Fruit fly (Drosophila melanogaster) whole organism, embryonic: ENCODE results near the gene CG7810.

ENCODE experiments used
- BtbVII ChIP-seq: fragments of 200-800 bp; sonication (Bioruptor generic); optimal IDR thresholded peaks from 3 replicates; lab custom pipeline; 2017; ENCODE audit warnings: missing biosample characterization, mild to moderate bottlenecking, missing genetic modification characterization
- CG10654 ChIP-seq: fragments of 200-800 bp; sonication (Bioruptor generic); optimal IDR thresholded peaks from 2 replicates; lab custom pipeline; 2016; ENCODE audit warnings: missing biosample characterization, missing genetic modification characterization
- CG11085 ChIP-seq: fragments of 200-800 bp; sonication (Bioruptor generic); IDR thresholded peaks from 2 replicates; pipeline ENCODE4 v1.3.6; 2022; ENCODE audit warnings: missing biosample characterization, missing genetic modification characterization
- CG11723 ChIP-seq: fragments of 200-800 bp; sonication (Bioruptor generic); optimal IDR thresholded peaks from 2 replicates; lab custom pipeline; 2017; ENCODE audit warnings: missing biosample characterization, mild to moderate bottlenecking, missing genetic modification characterization
- CG12659 ChIP-seq: fragments of 200-800 bp; sonication (Bioruptor generic); optimal IDR thresholded peaks from 3 replicates; lab custom pipeline; 2017; ENCODE audit warnings: mild to moderate bottlenecking, missing biosample characterization, missing genetic modification reagents, missing genetic modification characterization
- CG14710 ChIP-seq: fragments of 200-800 bp; sonication (Bioruptor generic); optimal IDR thresholded peaks from 3 replicates; lab custom pipeline; 2019; ENCODE audit warnings: missing biosample characterization, mild to moderate bottlenecking, missing genetic modification characterization, moderate library complexity
- CG15514 ChIP-seq: fragments of 200-800 bp; sonication (Bioruptor generic); optimal IDR thresholded peaks from 3 replicates; lab custom pipeline; 2017; ENCODE audit warnings: missing biosample characterization, missing genetic modification characterization, mild to moderate bottlenecking, moderate library complexity, missing genetic modification reagents
- CG2889 ChIP-seq: fragments of 200-800 bp; sonication (Bioruptor generic); IDR thresholded peaks from 3 replicates; pipeline ENCODE4 v1.3.6; 2022; ENCODE audit warnings: missing biosample characterization, missing genetic modification characterization
- CG31365 ChIP-seq: fragments of 200-800 bp; sonication (Bioruptor generic); optimal IDR thresholded peaks from 2 replicates; lab custom pipeline; 2018; ENCODE audit warnings: missing biosample characterization, mild to moderate bottlenecking, missing genetic modification characterization
- CG31441 ChIP-seq: fragments of 200-800 bp; sonication (Bioruptor generic); IDR thresholded peaks from 2 replicates; pipeline ENCODE4 v1.3.6; 2022; ENCODE audit warnings: missing biosample characterization, missing genetic modification characterization
- CG6175 ChIP-seq: fragments of 200-800 bp; sonication (Bioruptor generic); IDR thresholded peaks from 3 replicates; pipeline ENCODE4 v1.3.6; 2022; ENCODE audit warnings: missing biosample characterization, missing genetic modification characterization
- CG6272 ChIP-seq: fragments of 200-800 bp; sonication (Bioruptor generic); IDR thresholded peaks from 2 replicates; pipeline ENCODE4 v1.3.6; 2022; ENCODE audit warnings: missing biosample characterization, missing genetic modification characterization
- CG7963 ChIP-seq: fragments of 200-800 bp; sonication (Bioruptor generic); IDR thresholded peaks from 3 replicates; pipeline ENCODE4 v1.3.6; 2022; ENCODE audit warnings: missing biosample characterization, missing genetic modification characterization; ENCODE audit not compliant: partially characterized antibody
- CG9215 ChIP-seq: fragments of 200-800 bp; sonication (Bioruptor generic); IDR thresholded peaks from 2 replicates; pipeline ENCODE4 v1.3.6; 2022; ENCODE audit warnings: missing biosample characterization, missing genetic modification characterization
- Chrac-16 ChIP-seq: fragments of 200-800 bp; sonication (Bioruptor generic); optimal IDR thresholded peaks from 3 replicates; lab custom pipeline; 2016; ENCODE audit warnings: missing biosample characterization, missing genetic modification characterization
- CoRest ChIP-seq: fragments of 200-800 bp; sonication (Bioruptor generic); optimal IDR thresholded peaks from 3 replicates; lab custom pipeline; 2018; ENCODE audit warnings: missing biosample characterization, mild to moderate bottlenecking, missing genetic modification characterization, moderate library complexity
- D19B ChIP-seq: fragments of 200-800 bp; sonication (Bioruptor generic); optimal IDR thresholded peaks from 2 replicates; lab custom pipeline; 2017; ENCODE audit warnings: missing biosample characterization, mild to moderate bottlenecking, missing genetic modification characterization
- Dek ChIP-seq: fragments of 200-800 bp; sonication (Bioruptor generic); optimal IDR thresholded peaks from 3 replicates; lab custom pipeline; 2019; ENCODE audit warnings: missing biosample characterization, mild to moderate bottlenecking, missing genetic modification characterization, moderate library complexity
- ERR ChIP-seq: fragments of 200-800 bp; sonication (Bioruptor generic); optimal IDR thresholded peaks from 2 replicates; lab custom pipeline; 2016; ENCODE audit warnings: missing biosample characterization, missing genetic modification characterization
- Fer3 ChIP-seq: fragments of 200-800 bp; sonication (Bioruptor generic); optimal IDR thresholded peaks from 2 replicates; lab custom pipeline; 2018; ENCODE audit warnings: missing biosample characterization, mild to moderate bottlenecking, missing genetic modification characterization, moderate library complexity
- H2.0 ChIP-seq: fragments of 200-800 bp; sonication (Bioruptor generic); IDR thresholded peaks from 2 replicates; pipeline ENCODE4 v1.3.6; 2022; ENCODE audit warnings: missing biosample characterization, missing genetic modification characterization
- HHEX ChIP-seq: fragments of 200-800 bp; sonication (Bioruptor generic); optimal IDR thresholded peaks from 3 replicates; lab custom pipeline; 2017; ENCODE audit warnings: missing biosample characterization, mild to moderate bottlenecking, missing genetic modification characterization, missing genetic modification reagents
- Hsf ChIP-seq: fragments of 200-800 bp; sonication (Bioruptor generic); optimal IDR thresholded peaks from 3 replicates; lab custom pipeline; 2016; ENCODE audit warnings: missing biosample characterization, missing genetic modification characterization
- Lim3 ChIP-seq: fragments of 200-800 bp; sonication (Bioruptor generic); IDR thresholded peaks from 2 replicates; pipeline ENCODE4 v1.3.6; 2022; ENCODE audit warnings: missing biosample characterization, missing genetic modification characterization
- NFAT ChIP-seq: fragments of 200-800 bp; sonication (Bioruptor generic); IDR thresholded peaks from 2 replicates; pipeline ENCODE4 v1.3.6; 2022; ENCODE audit warnings: missing biosample characterization, missing genetic modification characterization
- Nf-YA ChIP-seq: fragments of 200-800 bp; sonication (Bioruptor generic); IDR thresholded peaks from 2 replicates; pipeline ENCODE4 v1.3.6; 2022; ENCODE audit warnings: missing biosample characterization, missing genetic modification characterization
- Nf-YB ChIP-seq: fragments of 200-800 bp; sonication (Bioruptor generic); optimal IDR thresholded peaks from 3 replicates; lab custom pipeline; 2019; ENCODE audit warnings: missing biosample characterization, mild to moderate bottlenecking, missing genetic modification characterization, moderate library complexity
- Poxn ChIP-seq: fragments of 200-800 bp; sonication (Bioruptor generic); IDR thresholded peaks from 2 replicates; pipeline ENCODE4 v1.3.6; 2022; ENCODE audit warnings: missing biosample characterization, missing genetic modification characterization
- Six4 ChIP-seq: fragments of 200-800 bp; sonication (Bioruptor generic); optimal IDR thresholded peaks from 2 replicates; lab custom pipeline; 2016; ENCODE audit warnings: missing biosample characterization, missing genetic modification characterization
- Vsx1 ChIP-seq: fragments of 200-800 bp; sonication (Bioruptor generic); optimal IDR thresholded peaks from 2 replicates; lab custom pipeline; 2017; ENCODE audit warnings: missing biosample characterization, mild to moderate bottlenecking, missing genetic modification characterization, missing genetic modification reagents
- Xbp1 ChIP-seq: fragments of 200-800 bp; sonication (Bioruptor generic); optimal IDR thresholded peaks from 3 replicates; lab custom pipeline; 2016; ENCODE audit warnings: missing biosample characterization, mild to moderate bottlenecking, missing genetic modification characterization
- bbx ChIP-seq: fragments of 200-800 bp; sonication (Bioruptor generic); IDR thresholded peaks from 2 replicates; pipeline ENCODE4 v1.3.6; 2022; ENCODE audit warnings: missing biosample characterization, missing genetic modification characterization; ENCODE audit not compliant: partially characterized antibody
- chn ChIP-seq: fragments of 200-800 bp; sonication (Bioruptor generic); optimal IDR thresholded peaks from 2 replicates; lab custom pipeline; 2016; ENCODE audit warnings: missing biosample characterization, missing genetic modification characterization
- ems ChIP-seq: fragments of 200-800 bp; sonication (Bioruptor generic); optimal IDR thresholded peaks from 3 replicates; lab custom pipeline; 2016; ENCODE audit warnings: missing biosample characterization, missing genetic modification characterization
- en ChIP-seq: fragments of 200-800 bp; sonication (Bioruptor generic); optimal IDR thresholded peaks from 2 replicates; lab custom pipeline; 2016; ENCODE audit warnings: missing biosample characterization, missing genetic modification characterization
- eyg ChIP-seq: fragments of 200-800 bp; sonication (Bioruptor generic); optimal IDR thresholded peaks from 3 replicates; lab custom pipeline; 2016; ENCODE audit warnings: missing biosample characterization, missing genetic modification characterization
- ftz-f1 ChIP-seq: fragments of 200-800 bp; sonication (Bioruptor generic); optimal IDR thresholded peaks from 2 replicates; lab custom pipeline; 2016; ENCODE audit warnings: missing biosample characterization, missing genetic modification characterization
- gcm ChIP-seq: fragments of 200-800 bp; sonication (Bioruptor generic); optimal IDR thresholded peaks from 2 replicates; lab custom pipeline; 2019; ENCODE audit warnings: missing biosample characterization, mild to moderate bottlenecking, missing genetic modification characterization, moderate library complexity
- hth ChIP-seq: fragments of >200 bp; optimal IDR thresholded peaks from 2 replicates; lab custom pipeline; 2017; ENCODE audit warnings: inconsistent platforms
- knrl ChIP-seq: fragments of 200-800 bp; sonication (Bioruptor generic); IDR thresholded peaks from 3 replicates; pipeline ENCODE4 v1.3.6; 2022; ENCODE audit warnings: missing biosample characterization, missing genetic modification characterization; ENCODE audit not compliant: partially characterized antibody
- lov ChIP-seq, 2 experiments: fragments of 200-800 bp in 1 of 2; fragments of >200 bp in 1 of 2; sonication (Bioruptor generic) in 1 of 2; IDR thresholded peaks in 1 of 2; optimal IDR thresholded peaks in 1 of 2; 2 replicates in 1 of 2; 3 replicates in 1 of 2; pipeline versions ENCODE4 v1.3.6 to Lab custom; 2017 to 2022; ENCODE audit warnings: missing biosample characterization in 1 of 2, missing genetic modification characterization in 1 of 2
- run ChIP-seq: fragments of 200-800 bp; sonication (Bioruptor generic); optimal IDR thresholded peaks from 3 replicates; lab custom pipeline; 2018; ENCODE audit warnings: missing biosample characterization, mild to moderate bottlenecking, missing genetic modification characterization
- sisA ChIP-seq: fragments of 200-800 bp; sonication (Bioruptor generic); IDR thresholded peaks from 2 replicates; pipeline ENCODE4 v1.3.6; 2022; ENCODE audit warnings: missing biosample characterization, missing genetic modification characterization
- stwl ChIP-seq: fragments of 200-800 bp; sonication (Bioruptor generic); optimal IDR thresholded peaks from 3 replicates; lab custom pipeline; 2018; ENCODE audit warnings: missing biosample characterization, mild to moderate bottlenecking, missing genetic modification characterization, moderate library complexity
- tin ChIP-seq: fragments of 200-800 bp; sonication (Bioruptor generic); optimal IDR thresholded peaks from 3 replicates; lab custom pipeline; 2016; ENCODE audit warnings: missing biosample characterization, missing genetic modification characterization
- vfl ChIP-seq: fragments of 200-800 bp; sonication (Bioruptor generic); optimal IDR thresholded peaks from 2 replicates; lab custom pipeline; 2016; ENCODE audit warnings: missing biosample characterization, missing genetic modification characterization
- wor ChIP-seq: fragments of 200-800 bp; sonication (Bioruptor generic); IDR thresholded peaks from 2 replicates; pipeline ENCODE4 v1.3.6; 2022; ENCODE audit warnings: missing biosample characterization, missing genetic modification characterization
- zen2 ChIP-seq: fragments of 200-800 bp; sonication (Bioruptor generic); IDR thresholded peaks from 3 replicates; pipeline ENCODE4 v1.3.6; 2022; ENCODE audit warnings: missing biosample characterization, missing genetic modification characterization; ENCODE audit not compliant: partially characterized antibody

CG7810 gene

dm6 chr2L:8311741-8312140 is 746 bp upstream of the CG7810 start:
- TF ChIP-seq gcm (GFP tag; lab: Kevin White, UChicago) (peak; percentile 79), H2.0 (GFP tag; lab: Robert Waterston, UW) (no peak), CG6272 (GFP tag; lab: Robert Waterston, UW) (0 out of 2 replicates have a peak, but pooled peaks have one; percentile 7), CG7963 (0 out of 3 replicates have a peak, but pooled peaks have one; percentile 17), Nf-YB (GFP tag; lab: Kevin White, UChicago) (no peak), Nf-YA (no peak), lov (optimal IDR thresholded peaks at IDR 0.05; lab: Kevin White, UChicago) (no peak), lov (GFP tag; IDR thresholded peaks at IDR 0.05; lab: Robert Waterston, UW) (0 out of 3 replicates have a peak, but pooled peaks have one; percentile 21), CG31441 (GFP tag; lab: Robert Waterston, UW) (no peak), run (tag; lab: Kevin White, UChicago) (no peak)

DNA sequence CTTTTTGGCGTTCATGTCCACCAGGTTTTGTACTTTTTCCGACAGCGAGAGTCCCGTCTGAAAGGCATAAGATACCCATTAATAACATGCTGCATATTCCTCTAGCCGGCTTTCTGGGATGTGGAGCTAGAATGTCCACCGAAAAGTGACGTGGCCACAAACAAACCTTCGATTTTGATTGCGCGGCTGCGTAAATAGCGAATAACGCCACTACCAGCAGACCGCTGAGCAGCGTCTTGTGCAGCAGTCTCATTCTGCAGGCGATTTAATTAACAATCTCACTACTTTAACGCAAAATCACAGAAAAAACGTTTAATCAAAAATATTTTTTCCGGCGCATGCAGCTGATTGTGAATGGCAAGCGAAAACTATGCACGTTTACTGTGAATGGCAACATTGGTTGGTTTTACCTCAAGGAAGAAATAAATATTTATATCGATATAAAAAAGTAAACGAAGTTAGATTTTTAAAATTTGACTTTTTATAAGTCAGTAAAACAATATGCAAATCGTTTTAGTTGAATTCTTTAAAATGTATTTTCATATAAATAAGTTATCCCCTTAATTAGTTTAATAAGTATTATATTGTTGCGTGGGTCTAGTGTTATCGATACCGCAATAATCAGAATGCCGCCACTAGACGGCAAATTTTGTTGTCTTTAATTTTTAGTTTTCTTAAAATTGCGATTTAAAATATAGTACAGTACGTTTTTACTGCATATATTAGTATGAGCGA is 3.0 kb downstream of the CG7810 start, which contains the start of the genes Ostgamma and Mettl14:
Gene Ostgamma (minus strand): TSS at position 376 of the 735 bp plus-strand sequence.
Gene Mettl14 (plus strand): TSS at position 611 of the 735 bp plus-strand sequence.
- TF ChIP-seq CG9215 (GFP tag; lab: Robert Waterston, UW) = no peak
- TF ChIP-seq en (GFP tag; lab: Kevin White, UChicago) = no peak
- TF ChIP-seq chn = no peak
- no peak for TF ChIP-seq ems (GFP tag; lab: Kevin White, UChicago)
- TF ChIP-seq Poxn = no peak
- TF ChIP-seq knrl (GFP tag; lab: Robert Waterston, UW) = peak; percentile 78; the same call in 1 of the 3 replicates
- no peak for TF ChIP-seq Dek (tag; lab: Kevin White, UChicago)
- TF ChIP-seq BtbVII (GFP tag; lab: Kevin White, UChicago) = no peak
- TF ChIP-seq Chrac-16 (GFP tag; lab: Kevin White, UChicago) = no peak
- no peak for TF ChIP-seq hth
- TF ChIP-seq NFAT = no peak
- peak; percentile 7 for TF ChIP-seq tin (GFP tag; lab: Kevin White, UChicago)
- no peak for TF ChIP-seq CG11085
- TF ChIP-seq CoRest (tag; lab: Kevin White, UChicago) = peak; percentile 28
- no peak for TF ChIP-seq HHEX
- TF ChIP-seq D19B (GFP tag; lab: Kevin White, UChicago) = no peak
- peak; percentile 35; the same call in 1 of the 2 replicates for TF ChIP-seq bbx
- no peak for TF ChIP-seq eyg (GFP tag; lab: Kevin White, UChicago)
- no peak for TF ChIP-seq CG15514
- TF ChIP-seq Six4 (GFP tag; lab: Kevin White, UChicago) = no peak
- TF ChIP-seq CG2889 = no peak
- no peak for TF ChIP-seq CG6175
- no peak for TF ChIP-seq vfl (GFP tag; lab: Kevin White, UChicago)
- TF ChIP-seq sisA (GFP tag; lab: Robert Waterston, UW) = no peak
- no peak for TF ChIP-seq ftz-f1 (GFP tag; lab: Kevin White, UChicago)
- TF ChIP-seq Xbp1 (GFP tag; lab: Kevin White, UChicago) = peak; percentile 94
- no peak for TF ChIP-seq wor (GFP tag; lab: Robert Waterston, UW)
- TF ChIP-seq Hsf = no peak
- TF ChIP-seq Vsx1 (GFP tag; lab: Kevin White, UChicago) = no peak
- TF ChIP-seq CG14710 (tag; lab: Kevin White, UChicago) = peak; percentile 70
- no peak for TF ChIP-seq CG31365 (tag; lab: Kevin White, UChicago)
- TF ChIP-seq CG11723 (GFP tag; lab: Kevin White, UChicago) = no peak
- no peak for TF ChIP-seq ERR (GFP tag; lab: Kevin White, UChicago)
- TF ChIP-seq Lim3 = no peak
- TF ChIP-seq zen2 (GFP tag; lab: Robert Waterston, UW) = peak; percentile 46; the same call in 1 of the 3 replicates
- TF ChIP-seq CG10654 (GFP tag; lab: Kevin White, UChicago) = no peak
- TF ChIP-seq CG12659 = peak; percentile 67
- TF ChIP-seq stwl = peak; percentile 36
- no peak for TF ChIP-seq Fer3 (tag; lab: Kevin White, UChicago)
